Fruit fly (Drosophila melanogaster) whole organism, embryonic: Measurements from ENCODE around the gene nkt.

Experiments used
- ATbp ChIP-seq: fragments of 200-800 bp; sonication (Bioruptor generic); optimal IDR thresholded peaks from 2 replicates; lab custom pipeline; 2017; ENCODE audit warnings: missing biosample characterization, mild to moderate bottlenecking, missing genetic modification characterization, missing genetic modification reagents
- BtbVII ChIP-seq: fragments of 200-800 bp; sonication (Bioruptor generic); optimal IDR thresholded peaks from 3 replicates; lab custom pipeline; 2017; ENCODE audit warnings: missing biosample characterization, mild to moderate bottlenecking, missing genetic modification characterization
- CG11504 ChIP-seq: fragments of 200-800 bp; sonication (Bioruptor generic); optimal IDR thresholded peaks from 3 replicates; lab custom pipeline; 2019; ENCODE audit warnings: missing biosample characterization, mild to moderate bottlenecking, missing genetic modification characterization, moderate library complexity
- CG11560 ChIP-seq: fragments of 200-800 bp; sonication (Bioruptor generic); IDR thresholded peaks from 3 replicates; pipeline ENCODE4 v1.3.6; 2022; ENCODE audit warnings: missing biosample characterization, missing genetic modification characterization
- CG11695 ChIP-seq: fragments of 200-800 bp; sonication (Bioruptor generic); IDR thresholded peaks from 3 replicates; pipeline ENCODE4 v1.3.6; 2022; ENCODE audit warnings: missing biosample characterization, missing genetic modification characterization
- CG13287 ChIP-seq: fragments of 200-800 bp; sonication (Bioruptor generic); IDR thresholded peaks from 2 replicates; pipeline ENCODE4 v1.3.6; 2022; ENCODE audit warnings: missing biosample characterization, missing genetic modification characterization; ENCODE audit not compliant: partially characterized antibody
- CG13894 ChIP-seq: fragments of 200-800 bp; sonication (Bioruptor generic); optimal IDR thresholded peaks from 3 replicates; lab custom pipeline; 2018; ENCODE audit warnings: missing biosample characterization, mild to moderate bottlenecking, missing genetic modification characterization, moderate library complexity
- CG1602 ChIP-seq: fragments of 200-800 bp; sonication (Bioruptor generic); optimal IDR thresholded peaks from 3 replicates; lab custom pipeline; 2016; ENCODE audit warnings: missing biosample characterization, missing genetic modification characterization
- CG16815 ChIP-seq: fragments of 200-800 bp; sonication (Bioruptor generic); optimal IDR thresholded peaks from 3 replicates; lab custom pipeline; 2017; ENCODE audit warnings: missing biosample characterization, mild to moderate bottlenecking, missing genetic modification characterization
- CG16863 ChIP-seq: fragments of 200-800 bp; sonication (Bioruptor generic); optimal IDR thresholded peaks from 3 replicates; lab custom pipeline; 2016; ENCODE audit warnings: missing biosample characterization, missing genetic modification characterization
- CG17328 ChIP-seq: fragments of 200-800 bp; sonication (Bioruptor generic); IDR thresholded peaks from 2 replicates; pipeline ENCODE4 v1.3.6; 2022; ENCODE audit warnings: missing biosample characterization, missing genetic modification characterization
- CG18476 ChIP-seq: fragments of 200-800 bp; sonication (Bioruptor generic); optimal IDR thresholded peaks from 2 replicates; lab custom pipeline; 2016; ENCODE audit warnings: missing biosample characterization, mild to moderate bottlenecking, missing genetic modification characterization
- CG18619 ChIP-seq: fragments of 200-800 bp; sonication (Bioruptor generic); optimal IDR thresholded peaks from 3 replicates; lab custom pipeline; 2017; ENCODE audit warnings: missing biosample characterization, mild to moderate bottlenecking, missing genetic modification characterization
- CG18764 ChIP-seq: fragments of 200-800 bp; sonication (Bioruptor generic); optimal IDR thresholded peaks from 3 replicates; lab custom pipeline; 2016; ENCODE audit warnings: missing biosample characterization, missing genetic modification characterization
- CG2875 ChIP-seq: fragments of 200-800 bp; sonication (Bioruptor generic); optimal IDR thresholded peaks from 2 replicates; lab custom pipeline; 2017; ENCODE audit warnings: missing biosample characterization, mild to moderate bottlenecking, missing genetic modification characterization, missing genetic modification reagents
- CG3065 ChIP-seq: fragments of 200-800 bp; sonication (Bioruptor generic); optimal IDR thresholded peaks from 2 replicates; lab custom pipeline; 2016; ENCODE audit warnings: missing biosample characterization, missing genetic modification characterization
- CG3281 ChIP-seq: fragments of 200-800 bp; sonication (Bioruptor generic); optimal IDR thresholded peaks from 3 replicates; lab custom pipeline; 2017; ENCODE audit warnings: missing biosample characterization, mild to moderate bottlenecking, missing genetic modification characterization
- CG3847 ChIP-seq: fragments of 200-800 bp; sonication (Bioruptor generic); IDR thresholded peaks from 2 replicates; pipeline ENCODE4 v1.3.6; 2022; ENCODE audit warnings: missing biosample characterization, missing genetic modification characterization
- CG4328 ChIP-seq: fragments of 200-800 bp; sonication (Bioruptor generic); optimal IDR thresholded peaks from 3 replicates; lab custom pipeline; 2017; ENCODE audit warnings: missing biosample characterization, missing genetic modification reagents, missing genetic modification characterization
- CG4854 ChIP-seq: fragments of 200-800 bp; sonication (Bioruptor generic); optimal IDR thresholded peaks from 2 replicates; lab custom pipeline; 2016; ENCODE audit warnings: missing biosample characterization, missing genetic modification characterization, inconsistent platforms
- CG5180 ChIP-seq: fragments of 200-800 bp; sonication (Bioruptor generic); optimal IDR thresholded peaks from 3 replicates; lab custom pipeline; 2017; ENCODE audit warnings: missing biosample characterization, missing genetic modification characterization, mild to moderate bottlenecking, moderate library complexity, missing genetic modification reagents
- CG9932 ChIP-seq: fragments of 200-800 bp; sonication (Bioruptor generic); IDR thresholded peaks from 2 replicates; pipeline ENCODE4 v1.3.6; 2022; ENCODE audit warnings: missing biosample characterization, missing genetic modification characterization
- CTCF ChIP-seq: fragments of 200-800 bp; sonication (Bioruptor generic); optimal IDR thresholded peaks from 2 replicates; lab custom pipeline; 2017; ENCODE audit warnings: missing biosample characterization, mild to moderate bottlenecking, missing genetic modification characterization, moderate library complexity
- Dad ChIP-seq: fragments of 200-800 bp; sonication (Bioruptor generic); optimal IDR thresholded peaks from 3 replicates; lab custom pipeline; 2016; ENCODE audit warnings: missing biosample characterization, missing genetic modification characterization
- Deaf1 ChIP-seq: fragments of 200-800 bp; optimal IDR thresholded peaks from 3 replicates; lab custom pipeline; 2019; ENCODE audit warnings: missing biosample characterization, mild to moderate bottlenecking, missing genetic modification characterization, moderate library complexity
- Dfd ChIP-seq, 2 experiments: fragments of >200 bp; optimal IDR thresholded peaks; 2 replicates each; lab custom pipeline; 2017; ENCODE audit warnings: missing biosample characterization in 2 of 2, missing genetic modification characterization in 2 of 2
- E2f2 ChIP-seq: fragments of 200-800 bp; sonication (Bioruptor generic); IDR thresholded peaks from 2 replicates; pipeline ENCODE4 v1.3.6; 2022; ENCODE audit warnings: missing biosample characterization, missing genetic modification characterization
- HHEX ChIP-seq: fragments of 200-800 bp; sonication (Bioruptor generic); optimal IDR thresholded peaks from 3 replicates; lab custom pipeline; 2017; ENCODE audit warnings: missing biosample characterization, mild to moderate bottlenecking, missing genetic modification characterization, missing genetic modification reagents
- HLHmδ ChIP-seq: fragments of 200-800 bp; sonication (Bioruptor generic); optimal IDR thresholded peaks from 2 replicates; lab custom pipeline; 2018; ENCODE audit warnings: missing biosample characterization, mild to moderate bottlenecking, missing genetic modification characterization, moderate library complexity
- Hr51 ChIP-seq, 2 experiments: fragments of 200-800 bp; sonication (Bioruptor generic); optimal IDR thresholded peaks; 2 replicates in 1 of 2; 3 replicates in 1 of 2; lab custom pipeline; 2016 to 2018; ENCODE audit warnings: missing biosample characterization in 2 of 2, missing genetic modification characterization in 2 of 2, mild to moderate bottlenecking in 1 of 2, moderate library complexity in 1 of 2
- NFAT ChIP-seq: fragments of 200-800 bp; sonication (Bioruptor generic); IDR thresholded peaks from 2 replicates; pipeline ENCODE4 v1.3.6; 2022; ENCODE audit warnings: missing biosample characterization, missing genetic modification characterization
- Oli ChIP-seq: fragments of 200-800 bp; sonication (Bioruptor generic); optimal IDR thresholded peaks from 2 replicates; lab custom pipeline; 2018; ENCODE audit warnings: missing biosample characterization, mild to moderate bottlenecking, missing genetic modification characterization, moderate library complexity
- bcd ChIP-seq: fragments of 200-800 bp; sonication (Bioruptor generic); optimal IDR thresholded peaks from 2 replicates; lab custom pipeline; 2017; ENCODE audit warnings: missing biosample characterization, mild to moderate bottlenecking, missing genetic modification characterization
- chm ChIP-seq: fragments of 200-800 bp; sonication (Bioruptor generic); IDR thresholded peaks from 2 replicates; pipeline ENCODE4 v1.3.6; 2022; ENCODE audit warnings: missing biosample characterization, missing genetic modification characterization
- croc ChIP-seq: fragments of 200-800 bp; sonication (Bioruptor generic); conservative IDR thresholded peaks from 3 replicates; pipeline ENCODE4 v1.3.6; 2022; ENCODE audit warnings: missing biosample characterization, missing genetic modification characterization
- danr ChIP-seq: fragments of 200-800 bp; sonication (Bioruptor generic); IDR thresholded peaks from 2 replicates; pipeline ENCODE4 v1.3.6; 2022; ENCODE audit warnings: missing biosample characterization, missing genetic modification characterization
- dmrt99B ChIP-seq: fragments of 200-800 bp; sonication (Bioruptor generic); optimal IDR thresholded peaks from 2 replicates; lab custom pipeline; 2018; ENCODE audit warnings: missing biosample characterization, mild to moderate bottlenecking, missing genetic modification characterization, moderate library complexity
- dpn ChIP-seq, 2 experiments: fragments of 200-800 bp; sonication (Bioruptor generic); optimal IDR thresholded peaks; 3 replicates each; lab custom pipeline; 2016; ENCODE audit warnings: missing biosample characterization in 2 of 2, missing genetic modification characterization in 2 of 2
- emc ChIP-seq: fragments of 200-800 bp; sonication (Bioruptor generic); optimal IDR thresholded peaks from 2 replicates; lab custom pipeline; 2016; ENCODE audit warnings: missing biosample characterization, missing genetic modification characterization
- fd3F ChIP-seq: fragments of 200-800 bp; sonication (Bioruptor generic); optimal IDR thresholded peaks from 2 replicates; lab custom pipeline; 2018; ENCODE audit warnings: missing biosample characterization, mild to moderate bottlenecking, missing genetic modification characterization, moderate library complexity
- hkb ChIP-seq, 2 experiments: fragments of 200-800 bp in 1 of 2; fragments of >200 bp in 1 of 2; sonication (Bioruptor generic) in 1 of 2; IDR thresholded peaks in 1 of 2; optimal IDR thresholded peaks in 1 of 2; 2 replicates each; pipeline versions ENCODE4 v1.3.6 to Lab custom; 2017 to 2022; ENCODE audit warnings: missing biosample characterization in 1 of 2, missing genetic modification characterization in 1 of 2
- inv ChIP-seq: fragments of 200-800 bp; sonication (Bioruptor generic); IDR thresholded peaks from 2 replicates; pipeline ENCODE4 v1.3.6; 2022; ENCODE audit warnings: missing biosample characterization, missing genetic modification characterization; ENCODE audit not compliant: partially characterized antibody
- kni ChIP-seq: fragments of 200-800 bp; sonication (Bioruptor generic); optimal IDR thresholded peaks from 3 replicates; lab custom pipeline; 2017; ENCODE audit warnings: mild to moderate bottlenecking, missing biosample characterization, missing genetic modification reagents, missing genetic modification characterization
- knrl ChIP-seq: fragments of 200-800 bp; sonication (Bioruptor generic); IDR thresholded peaks from 3 replicates; pipeline ENCODE4 v1.3.6; 2022; ENCODE audit warnings: missing biosample characterization, missing genetic modification characterization; ENCODE audit not compliant: partially characterized antibody
- lab ChIP-seq: fragments of 200-800 bp; sonication (Bioruptor generic); optimal IDR thresholded peaks from 3 replicates; lab custom pipeline; 2017; ENCODE audit warnings: missing biosample characterization, missing genetic modification characterization, mild to moderate bottlenecking, moderate library complexity, missing genetic modification reagents
- onecut ChIP-seq: fragments of 200-800 bp; sonication (Bioruptor generic); IDR thresholded peaks from 2 replicates; pipeline ENCODE4 v1.3.6; 2022; ENCODE audit warnings: missing biosample characterization, missing genetic modification characterization
- ranshi ChIP-seq: fragments of 200-800 bp; sonication (Bioruptor generic); IDR thresholded peaks from 2 replicates; pipeline ENCODE4 v1.3.6; 2022; ENCODE audit warnings: missing biosample characterization, missing genetic modification characterization
- repo ChIP-seq: fragments of 200-800 bp; sonication (Bioruptor generic); optimal IDR thresholded peaks from 2 replicates; lab custom pipeline; 2016; ENCODE audit warnings: missing biosample characterization, missing genetic modification characterization
- sqz ChIP-seq: fragments of 200-800 bp; sonication (Bioruptor generic); optimal IDR thresholded peaks from 3 replicates; lab custom pipeline; 2018; ENCODE audit warnings: missing biosample characterization, mild to moderate bottlenecking, missing genetic modification characterization
- sr ChIP-seq: fragments of 200-800 bp; sonication (Bioruptor generic); IDR thresholded peaks from 3 replicates; pipeline ENCODE4 v1.3.6; 2022; ENCODE audit warnings: missing biosample characterization, missing genetic modification characterization
- z ChIP-seq: fragments of 200-800 bp; sonication (Bioruptor generic); IDR thresholded peaks from 3 replicates; pipeline ENCODE4 v1.3.6; 2022; ENCODE audit warnings: missing biosample characterization, missing genetic modification characterization

Gene nkt

DNA sequence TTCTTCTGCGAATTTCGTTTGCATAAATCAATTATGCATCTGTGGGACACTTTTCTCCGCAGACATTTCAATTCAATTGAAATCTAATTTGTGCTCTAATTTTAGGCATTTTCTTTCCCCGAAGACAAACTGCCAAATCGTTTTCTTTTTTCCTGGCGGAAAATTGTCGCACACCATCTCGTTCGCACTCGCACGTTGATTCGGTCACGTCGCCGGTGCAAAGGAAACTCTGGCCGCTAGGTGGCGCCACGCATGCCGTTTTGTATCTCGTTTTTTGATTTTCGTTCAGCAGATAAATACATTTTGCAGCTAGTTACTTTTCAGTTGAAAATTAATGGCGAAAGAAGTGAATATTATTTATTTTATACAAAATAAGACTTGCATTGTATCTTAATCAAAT is 47.2 kb downstream of the nkt start (continued):
- TF ChIP-seq dpn (GFP tag; optimal IDR thresholded peaks at IDR 0.05; lab: Kevin White, UChicago) (peak in 1 of 2 experiments; percentile 7), CG13894 (peak; percentile 22), CG11504 (tag; lab: Kevin White, UChicago) (peak; percentile 46), hkb (optimal IDR thresholded peaks at IDR 0.05; lab: Kevin White, UChicago) (no peak), hkb (GFP tag; IDR thresholded peaks at IDR 0.05; lab: Robert Waterston, UW) (no peak), sr (GFP tag; lab: Robert Waterston, UW) (no peak), CG4854 (GFP tag; lab: Kevin White, UChicago) (no peak), kni (GFP tag; lab: Kevin White, UChicago) (no peak), danr (no peak), Dad (no peak), CG18619 (GFP tag; lab: Kevin White, UChicago) (peak; percentile 26), HHEX (GFP tag; lab: Kevin White, UChicago) (peak; percentile 31), CG11560 (no peak), CG4328 (no peak), chm (GFP tag; lab: Robert Waterston, UW) (peak; percentile 77), dmrt99B (tag; lab: Kevin White, UChicago) (peak; percentile 23), lab (GFP tag; lab: Kevin White, UChicago) (peak; percentile 25), CG16815 (GFP tag; lab: Kevin White, UChicago) (no peak), ranshi (GFP tag; lab: Robert Waterston, UW) (no peak), CG3281 (peak; percentile 47), CTCF (peak; percentile 91), CG16863 (GFP tag; lab: Kevin White, UChicago) (no peak), inv (GFP tag; lab: Robert Waterston, UW) (no peak), CG1602 (GFP tag; lab: Kevin White, UChicago) (no peak), CG9932 (peak; percentile 8; the same call in 1 of the 2 replicates), knrl (GFP tag; lab: Robert Waterston, UW) (no peak), CG17328 (GFP tag; lab: Robert Waterston, UW) (0 out of 2 replicates have a peak, but pooled peaks have one; percentile 13), CG3065 (no peak), E2f2 (GFP tag; lab: Robert Waterston, UW) (no peak), CG18764 (GFP tag; lab: Kevin White, UChicago) (peak; percentile 22), Deaf1 (peak; percentile 9), fd3F (GFP tag; lab: Kevin White, UChicago) (no peak), HLHmδ (GFP tag; lab: Kevin White, UChicago) (no peak), CG13287 (GFP tag; lab: Robert Waterston, UW) (no peak), BtbVII (GFP tag; lab: Kevin White, UChicago) (no peak), repo (GFP tag; lab: Kevin White, UChicago) (no peak), NFAT (no peak), CG11695 (GFP tag; lab: Robert Waterston, UW) (0 out of 3 replicates have a peak, but pooled peaks have one; percentile 22), onecut (peak; percentile 41; the same call in 1 of the 2 replicates), ATbp (GFP tag; lab: Kevin White, UChicago) (no peak), Hr51 (GFP tag; optimal IDR thresholded peaks at IDR 0.05; lab: Kevin White, UChicago) (peak in 1 of 2 experiments; percentile 19), emc (no peak), Oli (peak; percentile 24), z (GFP tag; lab: Robert Waterston, UW) (no peak), CG5180 (GFP tag; lab: Kevin White, UChicago) (peak; percentile 47), croc (GFP tag; lab: Robert Waterston, UW) (no peak), CG2875 (no peak), CG3847 (GFP tag; lab: Robert Waterston, UW) (no peak), CG18476 (GFP tag; lab: Kevin White, UChicago) (no peak), bcd (GFP tag; lab: Kevin White, UChicago) (no peak), sqz (GFP tag; lab: Kevin White, UChicago) (peak; percentile 31), Dfd (GFP tag; optimal IDR thresholded peaks at IDR 0.05; lab: Kevin White, UChicago) (no peak)
